Fruit fly (Drosophila melanogaster) whole organism, wandering third instar larva: ENCODE results near the gene RpL34a.

Source experiments
- CG32264 ChIP-seq: fragments of 200-800 bp; sonication (Bioruptor generic); optimal IDR thresholded peaks from 2 replicates; lab custom pipeline; 2016; ENCODE audit warnings: missing biosample characterization, missing genetic modification characterization
- CrebA ChIP-seq: fragments of 200-800 bp; sonication (Bioruptor generic); optimal IDR thresholded peaks from 2 replicates; lab custom pipeline; 2016; ENCODE audit warnings: missing biosample characterization, mild to moderate bottlenecking, missing genetic modification characterization, borderline replicate concordance
- Dfd ChIP-seq: fragments of >200 bp; optimal IDR thresholded peaks from 2 replicates; lab custom pipeline; 2017; ENCODE audit warnings: missing biosample characterization, missing genetic modification characterization
- Dif ChIP-seq: fragments of 200-275, 200-300 bp; sonication (Bioruptor generic); optimal IDR thresholded peaks from 2 replicates; lab custom pipeline; 2018; ENCODE audit warnings: missing biosample characterization, missing genetic modification characterization; ENCODE audit not compliant: partially characterized antibody
- HLH106 ChIP-seq: fragments of 200-800 bp; optimal IDR thresholded peaks from 3 replicates; lab custom pipeline; 2019; ENCODE audit warnings: missing biosample characterization, mild to moderate bottlenecking, missing genetic modification characterization, moderate library complexity
- Hr78 ChIP-seq: fragments of >200 bp; optimal IDR thresholded peaks from 2 replicates; lab custom pipeline; 2017; ENCODE audit warnings: missing biosample characterization, missing genetic modification characterization
- Hr83 ChIP-seq: fragments of 200-300 bp; sonication (Bioruptor generic); optimal IDR thresholded peaks from 2 replicates; lab custom pipeline; 2016; ENCODE audit warnings: missing biosample characterization, mild to moderate bottlenecking, missing genetic modification characterization, moderate library complexity; ENCODE audit not compliant: poor library complexity, severe bottlenecking
- Myc ChIP-seq: fragments of >200 bp; optimal IDR thresholded peaks from 2 replicates; lab custom pipeline; 2017
- N ChIP-seq: fragments of >200 bp; optimal IDR thresholded peaks from 2 replicates; lab custom pipeline; 2018; ENCODE audit warnings: missing biosample characterization, missing external identifiers, missing genetic modification characterization
- OdsH ChIP-seq: fragments of 200-800 bp; sonication (Bioruptor generic); optimal IDR thresholded peaks from 2 replicates; lab custom pipeline; 2016; ENCODE audit warnings: missing biosample characterization, mild to moderate bottlenecking, missing genetic modification characterization
- Rel ChIP-seq, 2 experiments: fragments of 200-800 bp; sonication (Bioruptor generic) in 1 of 2; optimal IDR thresholded peaks; 2 replicates in 1 of 2; 3 replicates in 1 of 2; lab custom pipeline; 2016 to 2019; ENCODE audit warnings: mild to moderate bottlenecking in 2 of 2, missing biosample characterization in 2 of 2, missing genetic modification characterization in 2 of 2, moderate library complexity in 1 of 2
- Sp1 ChIP-seq: fragments of 200-800 bp; sonication (Bioruptor generic); optimal IDR thresholded peaks from 3 replicates; lab custom pipeline; 2019; ENCODE audit warnings: missing biosample characterization, mild to moderate bottlenecking, missing genetic modification characterization, moderate library complexity
- br ChIP-seq: fragments of 200-800 bp; sonication (Bioruptor generic); optimal IDR thresholded peaks from 2 replicates; lab custom pipeline; 2016; ENCODE audit warnings: missing biosample characterization, missing genetic modification characterization
- brk ChIP-seq: fragments of 200-800 bp; sonication (Bioruptor generic); optimal IDR thresholded peaks from 2 replicates; lab custom pipeline; 2016; ENCODE audit warnings: missing biosample characterization, mild to moderate bottlenecking, missing genetic modification characterization
- dmrt93B ChIP-seq: fragments of 200-800 bp; sonication (Bioruptor generic); optimal IDR thresholded peaks from 2 replicates; lab custom pipeline; 2018; ENCODE audit warnings: missing biosample characterization, mild to moderate bottlenecking, missing genetic modification characterization
- dsf ChIP-seq: sonication (Bioruptor generic); optimal IDR thresholded peaks from 2 replicates; lab custom pipeline; 2016; ENCODE audit warnings: missing biosample characterization, missing genetic modification characterization, borderline replicate concordance
- ey ChIP-seq: fragments of 200-800 bp; sonication (Bioruptor generic); optimal IDR thresholded peaks from 2 replicates; lab custom pipeline; 2016; ENCODE audit warnings: missing biosample characterization, missing genetic modification characterization
- foxo ChIP-seq, 2 experiments: fragments of 200-800 bp; sonication (Bioruptor generic); optimal IDR thresholded peaks; 2 replicates in 1 of 2; 3 replicates in 1 of 2; lab custom pipeline; 2016 to 2017; ENCODE audit warnings: missing biosample characterization in 2 of 2, missing genetic modification characterization in 2 of 2
- fru ChIP-seq: fragments of 200-800 bp; sonication (Bioruptor generic); optimal IDR thresholded peaks from 3 replicates; lab custom pipeline; 2016; ENCODE audit warnings: missing biosample characterization, mild to moderate bottlenecking, missing genetic modification characterization
- psq ChIP-seq: fragments of 200-800 bp; sonication (Bioruptor generic); optimal IDR thresholded peaks from 3 replicates; lab custom pipeline; 2017; ENCODE audit warnings: missing biosample characterization, mild to moderate bottlenecking, missing genetic modification characterization, moderate library complexity
- rgr ChIP-seq: fragments of 200-800 bp; sonication (Bioruptor generic); optimal IDR thresholded peaks from 3 replicates; lab custom pipeline; 2016; ENCODE audit warnings: missing biosample characterization, mild to moderate bottlenecking, missing genetic modification characterization
- sv ChIP-seq: fragments of 200-800 bp; sonication (Bioruptor generic); optimal IDR thresholded peaks from 3 replicates; lab custom pipeline; 2016; ENCODE audit warnings: missing biosample characterization, missing genetic modification characterization
- tai ChIP-seq: sonication (Bioruptor generic); optimal IDR thresholded peaks from 2 replicates; lab custom pipeline; 2016; ENCODE audit warnings: missing biosample characterization, missing genetic modification characterization
- usp ChIP-seq: fragments of >200 bp; optimal IDR thresholded peaks from 2 replicates; lab custom pipeline; 2017; ENCODE audit warnings: missing biosample characterization, missing genetic modification characterization
- woc ChIP-seq: sonication (Bioruptor generic); optimal IDR thresholded peaks from 2 replicates; lab custom pipeline; 2016; ENCODE audit warnings: missing biosample characterization, mild to moderate bottlenecking, missing genetic modification characterization

Gene RpL34a

DNA sequence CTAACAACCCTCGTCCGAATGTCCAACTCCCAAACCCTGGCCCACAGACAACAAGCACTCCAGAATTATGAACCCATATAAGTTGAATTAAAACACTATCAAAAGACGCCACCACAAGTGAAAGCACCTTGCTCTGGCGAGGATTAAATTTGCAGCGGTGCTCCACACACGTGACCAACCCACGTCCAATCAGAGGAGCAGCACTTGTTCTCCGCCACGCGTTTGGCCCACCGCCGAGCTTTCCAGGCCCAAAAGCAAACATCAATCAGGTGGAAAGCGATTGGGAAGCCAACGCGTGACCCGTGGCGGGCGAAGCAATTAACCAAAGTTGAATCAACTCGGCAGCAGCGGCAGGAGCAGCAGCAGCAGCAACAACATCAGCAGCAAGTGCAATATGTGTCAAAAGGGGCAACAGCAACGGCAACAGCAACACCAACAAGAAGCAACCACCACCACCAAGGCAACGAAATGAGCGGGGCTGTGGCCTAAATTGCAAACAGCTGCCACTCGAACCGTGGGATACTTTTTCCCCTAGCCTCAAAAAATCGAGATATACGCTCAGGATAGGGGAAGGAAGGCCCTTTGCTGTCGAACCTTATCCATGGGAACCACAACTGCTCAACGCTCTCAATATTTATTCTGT lies 27.0 kb downstream of the RpL34a start:
- no peak for TF ChIP-seq tai (GFP tag; lab: Kevin White, UChicago)
- TF ChIP-seq sv (GFP tag; lab: Kevin White, UChicago): no peak
- peak; percentile 22 for TF ChIP-seq Dfd (GFP tag; lab: Kevin White, UChicago)
- TF ChIP-seq br (GFP tag; lab: Kevin White, UChicago): no peak
- no peak for TF ChIP-seq HLH106 (tag; lab: Kevin White, UChicago)
- TF ChIP-seq, all 38 proteins: peak for 1

DNA sequence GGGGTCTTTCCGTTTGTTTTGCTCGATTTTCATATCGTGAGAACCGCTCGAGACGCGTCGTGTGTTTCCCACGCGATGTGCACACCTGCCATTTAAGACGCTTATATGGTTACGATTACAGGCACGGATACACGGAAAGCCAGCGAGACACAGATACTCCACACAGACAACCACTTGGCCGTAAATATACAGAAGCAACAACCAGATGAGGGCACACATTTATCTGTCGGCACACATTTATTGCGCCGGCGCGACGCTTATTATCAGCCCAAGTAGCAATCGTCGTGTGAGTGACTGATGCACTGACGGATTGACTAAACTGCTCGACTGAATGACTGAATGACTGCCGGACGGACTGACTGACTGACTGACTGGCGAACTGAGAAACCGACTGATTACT lies 28.5 kb downstream of the RpL34a start:
- TF ChIP-seq Hr78 (no peak), OdsH (GFP tag; lab: Kevin White, UChicago) (no peak), woc (GFP tag; lab: Kevin White, UChicago) (no peak)

DNA sequence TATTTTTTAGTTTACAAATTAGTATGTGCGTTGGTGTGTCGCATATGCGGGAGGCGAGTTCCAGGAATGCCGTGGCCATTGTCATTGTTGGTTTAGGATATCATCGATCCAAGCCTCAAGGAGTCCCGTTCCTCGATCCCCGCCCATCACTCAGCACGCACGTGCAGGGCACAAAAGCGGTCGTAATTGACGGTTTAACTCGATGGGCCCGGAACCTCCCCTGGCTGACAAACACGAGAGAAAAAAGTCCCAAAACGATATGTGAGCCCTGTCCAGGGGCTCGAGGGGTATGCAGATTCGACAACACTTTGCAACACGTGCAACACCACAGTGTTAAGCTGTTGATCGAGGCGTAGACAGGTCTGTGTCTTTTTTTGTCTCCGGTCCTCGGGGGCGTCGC lies 31.2 kb downstream of the RpL34a start:
- TF ChIP-seq Dif (GFP tag; lab: Kevin White, UChicago) (no peak), Sp1 (GFP tag; lab: Kevin White, UChicago) (no peak), N (GFP tag; lab: Kevin White, UChicago) (no peak), Hr83 (GFP tag; lab: Kevin White, UChicago) (no peak), ey (no peak), psq (GFP tag; lab: Kevin White, UChicago) (no peak), HLH106 (tag; lab: Kevin White, UChicago) (no peak), Rel (GFP tag; optimal IDR thresholded peaks at IDR 0.05; lab: Kevin White, UChicago) (no peak), Rel (tag; optimal IDR thresholded peaks at IDR 0.05; lab: Kevin White, UChicago) (no peak), foxo (GFP tag; optimal IDR thresholded peaks at IDR 0.05; lab: Kevin White, UChicago) (no peak), tai (GFP tag; lab: Kevin White, UChicago) (no peak), usp (GFP tag; lab: Kevin White, UChicago) (no peak), dsf (GFP tag; lab: Kevin White, UChicago) (no peak)

DNA sequence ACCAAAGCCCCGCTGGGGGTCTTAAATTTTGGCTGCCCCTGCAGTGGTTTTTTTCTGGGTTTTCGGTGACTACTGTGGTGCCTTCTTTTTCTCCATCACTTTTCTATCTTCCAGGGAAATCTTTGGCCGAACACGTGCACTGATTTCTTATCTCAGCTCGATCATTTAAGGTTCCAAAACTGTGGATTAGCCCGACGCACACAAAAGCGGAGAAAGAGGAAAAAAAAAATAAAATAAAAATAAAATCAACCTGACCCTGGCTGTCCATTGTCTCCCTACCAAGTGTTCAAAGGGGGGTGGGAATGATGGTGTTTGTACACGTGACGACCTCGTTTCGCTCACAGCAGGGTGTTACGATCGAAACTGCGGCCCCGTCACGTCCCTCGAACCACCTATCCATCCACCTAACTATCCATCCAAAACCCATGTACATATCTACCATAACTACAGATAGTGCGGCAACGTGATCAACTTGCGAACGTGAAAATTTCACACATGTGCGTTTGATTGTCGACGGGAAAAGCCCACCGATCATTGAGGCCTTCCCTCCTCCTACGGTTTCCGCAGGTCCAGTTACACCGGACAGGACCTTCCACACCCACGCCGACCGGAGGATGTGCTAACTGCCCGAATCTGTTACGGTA lies 32.3 kb downstream of the RpL34a start:
- no peak for TF ChIP-seq CrebA (GFP tag; lab: Kevin White, UChicago)
- no peak for TF ChIP-seq rgr
- TF ChIP-seq brk (GFP tag; lab: Kevin White, UChicago): no peak
- no peak for TF ChIP-seq br (GFP tag; lab: Kevin White, UChicago)
- TF ChIP-seq dmrt93B: no peak
- TF ChIP-seq usp (GFP tag; lab: Kevin White, UChicago): no peak
- no peak for TF ChIP-seq dsf (GFP tag; lab: Kevin White, UChicago)
- no peak for TF ChIP-seq Sp1 (GFP tag; lab: Kevin White, UChicago)
- no peak for TF ChIP-seq Hr83 (GFP tag; lab: Kevin White, UChicago)
- TF ChIP-seq HLH106 (tag; lab: Kevin White, UChicago): no peak
- no peak for TF ChIP-seq fru (GFP tag; lab: Kevin White, UChicago)
- TF ChIP-seq, all 38 proteins: peak for 0

DNA sequence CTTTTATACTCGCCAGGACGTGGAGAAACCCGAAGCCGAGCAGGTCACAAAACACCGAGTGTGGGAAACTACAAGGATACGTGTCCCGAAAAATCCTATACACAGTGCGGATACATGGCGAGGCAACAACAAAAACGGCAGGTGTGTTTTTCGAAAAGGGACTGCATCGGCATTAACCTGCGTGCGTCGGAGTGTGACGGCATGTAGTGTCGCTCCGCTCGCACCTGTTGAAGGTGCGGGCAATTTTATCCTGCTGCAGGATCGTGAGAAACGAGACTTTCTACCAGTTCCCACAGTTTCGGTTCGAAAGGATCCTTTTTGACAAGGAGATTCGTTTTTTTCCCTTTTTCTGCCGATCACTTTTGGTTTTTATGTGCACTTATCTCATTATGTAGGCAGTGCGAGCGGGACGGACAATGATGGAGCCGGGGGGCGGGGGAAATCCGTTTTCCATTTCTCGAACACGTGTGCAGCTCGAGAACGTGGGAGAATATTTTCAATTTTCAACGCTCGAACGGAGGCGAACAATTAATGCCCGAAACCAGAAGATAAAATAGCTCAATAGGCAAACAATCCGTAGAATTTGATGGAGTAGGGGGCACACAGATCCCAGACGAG lies 34.4 kb downstream of the RpL34a start:
- TF ChIP-seq woc (GFP tag; lab: Kevin White, UChicago) (no peak), Hr78 (no peak)

DNA sequence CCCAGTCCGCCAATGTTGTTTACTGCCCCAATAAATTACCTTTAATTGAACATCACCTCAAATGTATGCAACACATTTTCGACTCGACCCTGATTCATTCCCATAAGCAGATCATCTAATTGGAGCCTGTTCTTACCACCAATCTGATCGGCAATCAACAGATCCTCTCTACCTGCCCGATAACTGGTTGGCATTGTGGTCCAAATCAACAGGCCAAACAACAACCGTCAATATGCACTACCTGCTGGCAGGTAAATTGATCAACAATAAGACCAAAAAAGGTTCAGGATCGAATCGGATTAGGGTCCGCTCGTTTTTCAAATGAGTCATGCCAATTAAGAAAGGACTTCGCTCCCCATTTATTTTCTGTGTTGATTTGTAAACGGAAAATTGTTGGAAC lies 35.8 kb downstream of the RpL34a start:
- TF ChIP-seq br (GFP tag; lab: Kevin White, UChicago): no peak
- no peak for TF ChIP-seq CG32264 (GFP tag; lab: Kevin White, UChicago)
- TF ChIP-seq CrebA (GFP tag; lab: Kevin White, UChicago): no peak
- no peak for TF ChIP-seq Myc (lab: Kevin White, UChicago)
- no peak for TF ChIP-seq rgr
